Worm (Caenorhabditis elegans) whole organism, L1 larva: ENCODE data around the gene Y39A1C.1.

Experiments used
- C04F5.9 ChIP-seq: sonication (generic microtip); optimal IDR thresholded peaks from 2 replicates; lab custom pipeline; 2016; ENCODE audit warnings: missing genetic modification characterization, missing compliant biosample characterization
- C16A3.4 ChIP-seq: fragments of 150-350 bp; optimal IDR thresholded peaks from 2 replicates; lab custom pipeline; 2014; ENCODE audit warnings: missing biosample characterization, missing genetic modification characterization
- F16B12.6 ChIP-seq: fragments of 150-350 bp; optimal IDR thresholded peaks from 2 replicates; lab custom pipeline; 2014; ENCODE audit warnings: missing biosample characterization, missing genetic modification characterization
- blmp-1 ChIP-seq: fragments of 150-350 bp; optimal IDR thresholded peaks from 2 replicates; lab custom pipeline; 2014; ENCODE audit warnings: missing biosample characterization, missing genetic modification characterization
- ceh-8 ChIP-seq: fragments of 200-800 bp; sonication (Bioruptor generic); optimal IDR thresholded peaks from 2 replicates; lab custom pipeline; 2018; ENCODE audit warnings: mild to moderate bottlenecking, missing genetic modification characterization, moderate library complexity, missing compliant biosample characterization
- ceh-82 ChIP-seq, 3 experiments: fragments of 150-350 bp in 1 of 3; sonication (generic microtip) in 2 of 3; optimal IDR thresholded peaks; 2 replicates each; lab custom pipeline; 2014 to 2017; ENCODE audit warnings: missing biosample characterization in 3 of 3, missing genetic modification characterization in 3 of 3
- ceh-88 ChIP-seq: fragments of 200-800 bp; sonication (Bioruptor generic); IDR thresholded peaks from 2 replicates; pipeline ENCODE4 v1.3.6; 2022; ENCODE audit warnings: missing genetic modification characterization, missing compliant biosample characterization
- ceh-90 ChIP-seq: sonication (generic microtip); optimal IDR thresholded peaks from 2 replicates; lab custom pipeline; 2016; ENCODE audit warnings: missing genetic modification characterization, missing compliant biosample characterization
- ces-1 ChIP-seq: fragments of 150-350 bp; optimal IDR thresholded peaks from 2 replicates; lab custom pipeline; 2014; ENCODE audit warnings: missing biosample characterization, missing genetic modification reagents, missing genetic modification characterization
- dpl-1 ChIP-seq, 3 experiments: fragments of 150-350 bp in 2 of 3; sonication (generic microtip) in 1 of 3; optimal IDR thresholded peaks; 2 replicates each; lab custom pipeline; 2014 to 2017; ENCODE audit warnings: missing biosample characterization in 3 of 3, missing genetic modification characterization in 3 of 3, missing genetic modification reagents in 3 of 3
- efl-1 ChIP-seq, 4 experiments: fragments of 150-350 bp; optimal IDR thresholded peaks in 3 of 4; peaks in 1 of 4; 1 replicate in 1 of 4; 2 replicates in 3 of 4; lab custom pipeline; 2014; ENCODE audit warnings: missing biosample characterization in 2 of 4, missing genetic modification characterization in 2 of 4, missing genetic modification reagents in 2 of 4
- egl-13 ChIP-seq: sonication (generic microtip); optimal IDR thresholded peaks from 2 replicates; lab custom pipeline; 2016; ENCODE audit warnings: missing genotype, missing genetic modification reagents, missing genetic modification characterization, missing compliant biosample characterization
- egl-27 ChIP-seq, 2 experiments: fragments of 150-350 bp in 1 of 2; sonication (generic microtip); optimal IDR thresholded peaks; 3 replicates each; lab custom pipeline; 2017 to 2018; ENCODE audit warnings: missing biosample characterization in 2 of 2, missing genetic modification characterization in 2 of 2, missing genetic modification reagents in 2 of 2
- fos-1 ChIP-seq: fragments of 150-350 bp; optimal IDR thresholded peaks from 2 replicates; lab custom pipeline; 2014; ENCODE audit warnings: missing biosample characterization, missing genetic modification characterization
- hlh-17 ChIP-seq: fragments of 200-800 bp; sonication (Bioruptor generic); optimal IDR thresholded peaks from 2 replicates; lab custom pipeline; 2018; ENCODE audit warnings: missing genetic modification characterization, mild to moderate bottlenecking, missing compliant biosample characterization, moderate library complexity, borderline replicate concordance
- hpl-2 ChIP-seq: fragments of 150-350 bp; optimal IDR thresholded peaks from 2 replicates; lab custom pipeline; 2014; ENCODE audit warnings: missing biosample characterization, missing genetic modification reagents, missing genetic modification characterization
- irx-1 ChIP-seq: sonication (generic microtip); optimal IDR thresholded peaks from 2 replicates; lab custom pipeline; 2016; ENCODE audit warnings: missing genetic modification characterization, missing compliant biosample characterization
- lin-13 ChIP-seq: fragments of 150-350 bp; optimal IDR thresholded peaks from 2 replicates; lab custom pipeline; 2014; ENCODE audit warnings: missing biosample characterization, missing genetic modification reagents, missing genetic modification characterization
- lin-14 ChIP-seq: fragments of 200-800 bp; sonication (Bioruptor generic); optimal IDR thresholded peaks from 2 replicates; lab custom pipeline; 2018; ENCODE audit warnings: mild to moderate bottlenecking, missing genetic modification characterization, moderate library complexity, missing compliant biosample characterization
- lin-15B ChIP-seq: fragments of 150-350 bp; sonication (generic microtip); optimal IDR thresholded peaks from 3 replicates; lab custom pipeline; 2014; ENCODE audit warnings: missing biosample characterization, missing genetic modification characterization
- lin-35 ChIP-seq, 2 experiments: fragments of 150-350 bp; optimal IDR thresholded peaks; 2 replicates each; lab custom pipeline; 2014; ENCODE audit warnings: missing biosample characterization in 2 of 2, missing genetic modification characterization in 2 of 2, missing genetic modification reagents in 2 of 2
- mab-9 ChIP-seq: fragments of 200-800 bp; sonication (Bioruptor generic); IDR thresholded peaks from 2 replicates; pipeline ENCODE4 v1.3.6; 2022; ENCODE audit warnings: missing genetic modification reagents, missing genetic modification characterization, missing compliant biosample characterization
- mdl-1 ChIP-seq, 2 experiments: fragments of 150-350 bp; optimal IDR thresholded peaks; 2 replicates each; lab custom pipeline; 2014 to 2017; ENCODE audit warnings: missing biosample characterization in 2 of 2, missing genetic modification characterization in 2 of 2, inconsistent platforms in 1 of 2
- nhr-11 ChIP-seq: fragments of 150-350 bp; optimal IDR thresholded peaks from 2 replicates; lab custom pipeline; 2014; ENCODE audit warnings: missing biosample characterization, missing genetic modification characterization
- nhr-12 ChIP-seq: sonication (generic microtip); optimal IDR thresholded peaks from 2 replicates; lab custom pipeline; 2017; ENCODE audit warnings: missing biosample characterization, missing genetic modification characterization
- nhr-19 ChIP-seq: fragments of 200-800 bp; sonication (Bioruptor generic); conservative IDR thresholded peaks from 2 replicates; pipeline ENCODE4 v1.3.6; 2022; ENCODE audit warnings: missing genetic modification characterization, missing compliant biosample characterization
- nhr-20 ChIP-seq: sonication (generic microtip); optimal IDR thresholded peaks from 2 replicates; lab custom pipeline; 2016; ENCODE audit warnings: mild to moderate bottlenecking, missing genetic modification characterization, missing compliant biosample characterization
- nhr-28 ChIP-seq: fragments of 150-350 bp; optimal IDR thresholded peaks from 2 replicates; lab custom pipeline; 2014; ENCODE audit warnings: missing biosample characterization, missing genetic modification characterization
- nhr-47 ChIP-seq: sonication (generic microtip); optimal IDR thresholded peaks from 2 replicates; lab custom pipeline; 2016; ENCODE audit warnings: mild to moderate bottlenecking, missing genetic modification characterization, moderate library complexity, missing compliant biosample characterization
- nhr-84 ChIP-seq: sonication (generic microtip); optimal IDR thresholded peaks from 2 replicates; lab custom pipeline; 2017; ENCODE audit warnings: missing biosample characterization, missing genetic modification characterization
- nhr-90 ChIP-seq: sonication (generic microtip); optimal IDR thresholded peaks from 2 replicates; lab custom pipeline; 2016; ENCODE audit warnings: mild to moderate bottlenecking, missing genetic modification characterization, missing compliant biosample characterization; ENCODE audit not compliant: poor library complexity
- pag-3 ChIP-seq: sonication (generic microtip); optimal IDR thresholded peaks from 2 replicates; lab custom pipeline; 2017; ENCODE audit warnings: missing genetic modification characterization, mild to moderate bottlenecking, missing compliant biosample characterization, antibody characterized with exemption, borderline replicate concordance; ENCODE audit not compliant: insufficient read depth
- pax-3 ChIP-seq: fragments of 200-800 bp; sonication (Bioruptor generic); optimal IDR thresholded peaks from 2 replicates; lab custom pipeline; 2018; ENCODE audit warnings: mild to moderate bottlenecking, missing genetic modification characterization, moderate library complexity, missing compliant biosample characterization
- sox-4 ChIP-seq: sonication (generic microtip); optimal IDR thresholded peaks from 2 replicates; lab custom pipeline; 2016; ENCODE audit warnings: missing genetic modification characterization, missing compliant biosample characterization
- sptf-1 ChIP-seq: fragments of 150-350 bp; optimal IDR thresholded peaks from 2 replicates; lab custom pipeline; 2014; ENCODE audit warnings: missing biosample characterization, missing genetic modification characterization
- sup-37 ChIP-seq: fragments of 200-800 bp; sonication (Bioruptor generic); optimal IDR thresholded peaks from 2 replicates; lab custom pipeline; 2018; ENCODE audit warnings: mild to moderate bottlenecking, missing genetic modification characterization, missing compliant biosample characterization
- tbx-2 ChIP-seq: sonication (generic microtip); optimal IDR thresholded peaks from 2 replicates; lab custom pipeline; 2016; ENCODE audit warnings: missing genetic modification characterization, missing compliant biosample characterization
- tlp-1 ChIP-seq: fragments of 150-350 bp; optimal IDR thresholded peaks from 2 replicates; lab custom pipeline; 2014; ENCODE audit warnings: missing biosample characterization, missing genetic modification characterization
- unc-130 ChIP-seq: fragments of 150-350 bp; optimal IDR thresholded peaks from 2 replicates; lab custom pipeline; 2017; ENCODE audit warnings: missing biosample characterization, missing genetic modification characterization, inconsistent platforms
- unc-30 ChIP-seq: sonication (generic microtip); optimal IDR thresholded peaks from 2 replicates; lab custom pipeline; 2017; ENCODE audit warnings: missing biosample characterization, missing genetic modification characterization
- unc-62 ChIP-seq: fragments of 150-350 bp; optimal IDR thresholded peaks from 2 replicates; lab custom pipeline; 2014; ENCODE audit warnings: missing biosample characterization, missing genetic modification reagents, missing genetic modification characterization
- unc-98 ChIP-seq: fragments of 200-800 bp; sonication (Bioruptor generic); IDR thresholded peaks from 2 replicates; pipeline ENCODE4 v1.3.6; 2022; ENCODE audit warnings: missing genetic modification characterization, missing compliant biosample characterization
- xbp-1 ChIP-seq: sonication (generic microtip); optimal IDR thresholded peaks from 2 replicates; lab custom pipeline; 2016; ENCODE audit warnings: missing genetic modification characterization, missing compliant biosample characterization
- zag-1 ChIP-seq: fragments of 150-350 bp; optimal IDR thresholded peaks from 2 replicates; lab custom pipeline; 2014; ENCODE audit warnings: missing biosample characterization, missing genetic modification characterization
- zip-4 ChIP-seq: fragments of 200-800 bp; sonication (Bioruptor generic); optimal IDR thresholded peaks from 2 replicates; lab custom pipeline; 2018; ENCODE audit warnings: mild to moderate bottlenecking, missing genetic modification characterization, moderate library complexity, missing compliant biosample characterization
- ztf-11 ChIP-seq, 2 experiments: sonication (generic microtip); optimal IDR thresholded peaks; 2 replicates each; lab custom pipeline; 2016 to 2017; ENCODE audit warnings: missing genetic modification characterization in 2 of 2, missing biosample characterization in 1 of 2, missing compliant biosample characterization in 1 of 2

The Y39A1C.1 gene

DNA sequence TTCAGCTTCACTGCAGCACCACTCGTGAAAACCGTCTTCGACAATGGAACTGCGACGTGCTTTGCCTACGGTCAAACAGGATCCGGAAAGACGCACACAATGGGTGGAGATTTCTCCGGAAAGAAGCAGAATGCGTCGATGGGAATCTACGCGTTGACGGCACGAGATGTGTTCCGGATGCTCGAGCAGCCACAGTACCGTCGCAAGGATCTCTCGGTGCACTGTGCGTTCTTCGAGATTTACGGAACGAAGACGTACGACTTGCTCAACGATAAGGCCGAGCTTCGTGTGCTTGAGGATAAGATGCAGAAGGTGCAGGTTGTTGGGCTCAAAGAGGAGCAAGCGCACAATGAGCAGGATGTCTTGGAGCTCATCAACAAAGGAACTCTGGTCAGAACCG lies 45.7 kb upstream of the Y39A1C.1 start:
- TF ChIP-seq efl-1 (optimal IDR thresholded peaks at IDR 0.05; lab: Kevin White, UChicago) (no peak), efl-1 (GFP tag; optimal IDR thresholded peaks at IDR 0.05 in 1 of 2; lab: Kevin White, UChicago) (peak in 1 of 2 experiments; percentile 86), nhr-28 (tag; lab: Kevin White, UChicago) (no peak), lin-13 (GFP tag; lab: Kevin White, UChicago) (no peak), nhr-12 (tag; lab: Kevin White, UChicago) (no peak)

DNA sequence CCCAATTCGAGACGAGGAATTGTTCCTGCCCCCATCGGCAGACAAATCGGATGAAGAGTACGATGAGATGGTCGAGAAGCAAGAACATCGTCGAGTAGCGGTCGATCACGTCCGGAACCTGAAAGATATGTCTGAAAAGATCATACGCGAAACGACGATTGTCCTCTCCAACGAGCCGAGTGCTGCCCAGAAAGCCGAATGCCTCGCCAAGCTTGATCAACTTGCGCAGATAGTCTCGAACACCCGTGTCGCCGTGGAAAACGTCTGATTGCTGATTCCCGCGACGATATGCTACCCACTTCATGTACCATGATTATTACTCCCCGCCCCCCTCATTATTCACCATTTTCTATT lies 44.8 kb upstream of the Y39A1C.1 start:
- no peak for TF ChIP-seq lin-14 (GFP tag; lab: Kevin White, UChicago)
- no peak for TF ChIP-seq nhr-20 (tag; lab: Kevin White, UChicago)
- no peak for TF ChIP-seq ztf-11 (tag; optimal IDR thresholded peaks at IDR 0.05; lab: Kevin White, UChicago)
- TF ChIP-seq unc-130 = no peak
- TF ChIP-seq blmp-1 = no peak
- TF ChIP-seq C16A3.4 (tag; lab: Kevin White, UChicago) = no peak
- TF ChIP-seq sup-37 (GFP tag; lab: Kevin White, UChicago) = no peak
- no peak for TF ChIP-seq nhr-84 (tag; lab: Kevin White, UChicago)
- TF ChIP-seq ceh-82 (tag; optimal IDR thresholded peaks at IDR 0.05; lab: Kevin White, UChicago) = no peak
- TF ChIP-seq nhr-90 (tag; lab: Kevin White, UChicago) = no peak
- no peak for TF ChIP-seq ceh-88 (GFP tag; lab: Robert Waterston, UW)
- no peak for TF ChIP-seq ces-1 (GFP tag; lab: Kevin White, UChicago)
- TF ChIP-seq C04F5.9 (tag; lab: Kevin White, UChicago) = no peak
- TF ChIP-seq irx-1 (tag; lab: Kevin White, UChicago) = no peak
- TF ChIP-seq lin-15B = no peak
- no peak for TF ChIP-seq dpl-1 (GFP tag; optimal IDR thresholded peaks at IDR 0.05; lab: Kevin White, UChicago)

DNA sequence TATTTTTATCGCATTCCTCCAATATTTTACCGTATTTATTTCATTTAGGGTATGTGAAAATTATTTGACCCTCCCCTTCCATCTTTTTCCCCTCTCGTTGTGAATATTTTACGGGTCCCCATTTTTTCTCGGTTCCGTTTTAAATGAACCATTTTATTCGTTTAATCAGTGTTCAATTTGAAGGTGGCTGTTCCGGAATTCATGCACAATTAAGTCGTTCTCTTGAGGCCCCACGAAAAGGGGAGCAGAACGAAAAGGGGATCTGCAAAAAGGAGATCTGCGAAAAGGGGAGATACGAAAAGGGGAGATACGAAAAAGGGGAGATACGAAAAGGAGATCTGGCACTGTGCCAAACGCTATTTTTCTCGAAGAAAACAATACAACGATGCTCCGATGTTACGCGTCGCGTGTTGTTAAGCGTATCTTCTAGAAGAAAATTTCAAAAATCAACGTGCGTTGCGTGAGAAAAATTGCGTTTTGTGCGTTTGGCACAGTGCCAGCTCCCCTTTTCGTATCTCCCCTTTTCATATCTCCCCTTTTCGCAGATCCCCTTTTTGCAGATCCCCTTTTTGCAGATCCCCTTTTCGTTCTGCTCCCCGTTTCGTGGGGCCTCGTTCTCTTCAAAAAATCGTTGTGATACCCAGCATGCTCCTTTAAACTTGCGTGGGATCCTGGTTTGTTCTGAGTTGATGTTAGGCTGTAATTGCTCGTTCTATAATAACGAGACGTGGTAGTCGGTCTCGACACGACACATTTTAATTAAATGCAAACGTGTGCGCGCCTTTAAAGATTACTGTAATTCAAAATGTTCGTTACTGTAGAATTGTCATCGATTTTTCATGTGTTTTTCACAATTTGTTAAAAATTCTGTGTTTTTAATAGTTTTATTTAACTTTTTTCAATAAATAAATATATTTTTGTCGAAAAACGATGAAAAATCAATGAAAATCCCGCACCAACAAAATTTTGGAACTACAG lies 44.1 kb upstream of the Y39A1C.1 start:
- no peak for TF ChIP-seq blmp-1
- TF ChIP-seq unc-62 (GFP tag; lab: Kevin White, UChicago) = no peak
- no peak for TF ChIP-seq ceh-90
- no peak for TF ChIP-seq mdl-1 (tag; optimal IDR thresholded peaks at IDR 0.05; lab: Kevin White, UChicago)
- TF ChIP-seq nhr-19 (GFP tag; lab: Robert Waterston, UW) = peak; percentile 47
- TF ChIP-seq sptf-1 (tag; lab: Kevin White, UChicago) = no peak
- no peak for TF ChIP-seq lin-15B
- TF ChIP-seq xbp-1 (tag; lab: Kevin White, UChicago) = peak; percentile 28
- TF ChIP-seq unc-30 (tag; lab: Kevin White, UChicago) = no peak
- TF ChIP-seq sox-4 (tag; lab: Kevin White, UChicago) = no peak
- no peak for TF ChIP-seq fos-1 (tag; lab: Kevin White, UChicago)
- no peak for TF ChIP-seq zag-1 (tag; lab: Kevin White, UChicago)
- TF ChIP-seq tlp-1 (tag; lab: Kevin White, UChicago) = no peak
- no peak for TF ChIP-seq zip-4 (GFP tag; lab: Kevin White, UChicago)
- TF ChIP-seq mab-9 (GFP tag; lab: Robert Waterston, UW) = no peak
- TF ChIP-seq egl-27 (tag; optimal IDR thresholded peaks at IDR 0.05; lab: Kevin White, UChicago) = no peak
- TF ChIP-seq F16B12.6 (tag; lab: Kevin White, UChicago) = no peak
- peak; percentile 36 for TF ChIP-seq tbx-2 (tag; lab: Kevin White, UChicago)
- TF ChIP-seq lin-35 (GFP tag; optimal IDR thresholded peaks at IDR 0.05; lab: Kevin White, UChicago) = no peak
- TF ChIP-seq hlh-17 (GFP tag; lab: Kevin White, UChicago) = no peak
- no peak for TF ChIP-seq nhr-11 (tag; lab: Kevin White, UChicago)
- TF ChIP-seq nhr-12 (tag; lab: Kevin White, UChicago) = no peak
- peak; percentile 12 for TF ChIP-seq pax-3 (tag; lab: Kevin White, UChicago)
- peak; percentile 43 for TF ChIP-seq nhr-47 (tag; lab: Kevin White, UChicago)
- TF ChIP-seq pag-3 (tag; lab: Kevin White, UChicago) = no peak
- no peak for TF ChIP-seq ceh-8
- 0 out of 2 replicates have a peak, but pooled peaks have one; percentile 52 for TF ChIP-seq unc-98 (GFP tag; lab: Robert Waterston, UW)
- TF ChIP-seq hpl-2 (GFP tag; lab: Kevin White, UChicago) = no peak
- no peak for TF ChIP-seq egl-13 (tag; lab: Kevin White, UChicago)
- TF ChIP-seq nhr-20 (tag; lab: Kevin White, UChicago) = no peak
- TF ChIP-seq C16A3.4 (tag; lab: Kevin White, UChicago) = no peak
- TF ChIP-seq lin-13 (GFP tag; lab: Kevin White, UChicago) = no peak
